Fruit fly (Drosophila melanogaster) whole organism, embryonic: ENCODE results near the gene CG11679.

ENCODE experiments used
- BEAF-32 ChIP-seq: fragments of 200-800 bp; sonication (Bioruptor generic); optimal IDR thresholded peaks from 3 replicates; lab custom pipeline; 2017; ENCODE audit warnings: missing biosample characterization, missing genetic modification characterization, mild to moderate bottlenecking, moderate library complexity, missing genetic modification reagents
- CG1024 ChIP-seq: fragments of 200-800 bp; sonication (Bioruptor generic); IDR thresholded peaks from 2 replicates; pipeline ENCODE4 v1.3.6; 2022; ENCODE audit warnings: missing biosample characterization, missing genetic modification characterization
- CG11723 ChIP-seq: fragments of 200-800 bp; sonication (Bioruptor generic); optimal IDR thresholded peaks from 2 replicates; lab custom pipeline; 2017; ENCODE audit warnings: missing biosample characterization, mild to moderate bottlenecking, missing genetic modification characterization
- CG12155 ChIP-seq: fragments of 200-800 bp; sonication (Bioruptor generic); optimal IDR thresholded peaks from 3 replicates; lab custom pipeline; 2016; ENCODE audit warnings: missing biosample characterization, missing genetic modification characterization
- CG12219 ChIP-seq: fragments of 200-800 bp; sonication (Bioruptor generic); optimal IDR thresholded peaks from 3 replicates; lab custom pipeline; 2018; ENCODE audit warnings: missing biosample characterization, mild to moderate bottlenecking, missing genetic modification characterization
- CG15011 ChIP-seq: fragments of 200-800 bp; sonication (Bioruptor generic); optimal IDR thresholded peaks from 3 replicates; lab custom pipeline; 2018; ENCODE audit warnings: missing biosample characterization, mild to moderate bottlenecking, missing genetic modification characterization
- CG15479 ChIP-seq: fragments of 200-800 bp; sonication (Bioruptor generic); optimal IDR thresholded peaks from 3 replicates; lab custom pipeline; 2019; ENCODE audit warnings: missing biosample characterization, mild to moderate bottlenecking, missing genetic modification characterization, moderate library complexity
- CG1647 ChIP-seq: fragments of 200-800 bp; sonication (Bioruptor generic); optimal IDR thresholded peaks from 3 replicates; lab custom pipeline; 2016; ENCODE audit warnings: missing biosample characterization, missing genetic modification characterization
- CG18764 ChIP-seq: fragments of 200-800 bp; sonication (Bioruptor generic); optimal IDR thresholded peaks from 3 replicates; lab custom pipeline; 2016; ENCODE audit warnings: missing biosample characterization, missing genetic modification characterization
- CG30020 ChIP-seq: fragments of 200-800 bp; optimal IDR thresholded peaks from 2 replicates; lab custom pipeline; 2019; ENCODE audit warnings: missing biosample characterization, mild to moderate bottlenecking, missing genetic modification characterization, moderate library complexity
- CG31365 ChIP-seq: fragments of 200-800 bp; sonication (Bioruptor generic); optimal IDR thresholded peaks from 2 replicates; lab custom pipeline; 2018; ENCODE audit warnings: missing biosample characterization, mild to moderate bottlenecking, missing genetic modification characterization
- CG32772 ChIP-seq: fragments of 200-800 bp; sonication (Bioruptor generic); IDR thresholded peaks from 2 replicates; pipeline ENCODE4 v1.3.6; 2022; ENCODE audit warnings: missing biosample characterization, missing genetic modification characterization
- CG4328 ChIP-seq: fragments of 200-800 bp; sonication (Bioruptor generic); optimal IDR thresholded peaks from 3 replicates; lab custom pipeline; 2017; ENCODE audit warnings: missing biosample characterization, missing genetic modification reagents, missing genetic modification characterization
- CG43689 ChIP-seq: fragments of 200-800 bp; sonication (Bioruptor generic); IDR thresholded peaks from 2 replicates; pipeline ENCODE4 v1.3.6; 2022; ENCODE audit warnings: missing biosample characterization, missing genetic modification characterization
- CG4404 ChIP-seq: fragments of 200-800 bp; sonication (Bioruptor generic); IDR thresholded peaks from 2 replicates; pipeline ENCODE4 v1.3.6; 2022; ENCODE audit warnings: missing biosample characterization, missing genetic modification characterization
- CG7357 ChIP-seq: fragments of 200-800 bp; sonication (Bioruptor generic); IDR thresholded peaks from 3 replicates; pipeline ENCODE4 v1.3.6; 2022; ENCODE audit warnings: missing biosample characterization, missing genetic modification characterization
- CG7963 ChIP-seq: fragments of 200-800 bp; sonication (Bioruptor generic); IDR thresholded peaks from 3 replicates; pipeline ENCODE4 v1.3.6; 2022; ENCODE audit warnings: missing biosample characterization, missing genetic modification characterization; ENCODE audit not compliant: partially characterized antibody
- CG8765 ChIP-seq: fragments of 200-800 bp; sonication (Bioruptor generic); IDR thresholded peaks from 2 replicates; pipeline ENCODE4 v1.3.6; 2022; ENCODE audit warnings: missing biosample characterization, missing genetic modification characterization
- CG9609 ChIP-seq: fragments of 200-800 bp; sonication (Bioruptor generic); optimal IDR thresholded peaks from 3 replicates; lab custom pipeline; 2016; ENCODE audit warnings: missing biosample characterization, missing genetic modification characterization
- CkIIα-i1 ChIP-seq: fragments of 200-800 bp; sonication (Bioruptor generic); IDR thresholded peaks from 2 replicates; pipeline ENCODE4 v1.3.6; 2022; ENCODE audit warnings: missing biosample characterization, missing genetic modification characterization
- Gug ChIP-seq: fragments of 200-800 bp; sonication (Bioruptor generic); IDR thresholded peaks from 4 replicates; pipeline ENCODE4 v1.3.6; 2022; ENCODE audit warnings: missing biosample characterization, missing genetic modification characterization
- HHEX ChIP-seq: fragments of 200-800 bp; sonication (Bioruptor generic); optimal IDR thresholded peaks from 3 replicates; lab custom pipeline; 2017; ENCODE audit warnings: missing biosample characterization, mild to moderate bottlenecking, missing genetic modification characterization, missing genetic modification reagents
- HLH4C ChIP-seq: fragments of 200-800 bp; sonication (Bioruptor generic); IDR thresholded peaks from 3 replicates; pipeline ENCODE4 v1.3.6; 2022; ENCODE audit warnings: missing biosample characterization, missing genetic modification characterization; ENCODE audit not compliant: partially characterized antibody
- Nf-YC ChIP-seq: fragments of 200-800 bp; optimal IDR thresholded peaks from 3 replicates; lab custom pipeline; 2019; ENCODE audit warnings: missing biosample characterization, mild to moderate bottlenecking, missing genetic modification characterization, moderate library complexity
- Optix ChIP-seq: fragments of 200-800 bp; sonication (Bioruptor generic); IDR thresholded peaks from 3 replicates; pipeline ENCODE4 v1.3.6; 2022; ENCODE audit warnings: missing biosample characterization, missing genetic modification characterization
- Ptx1 ChIP-seq: fragments of 200-800 bp; sonication (Bioruptor generic); IDR thresholded peaks from 2 replicates; pipeline ENCODE4 v1.3.6; 2022; ENCODE audit warnings: missing biosample characterization, missing genetic modification characterization
- Rx ChIP-seq: fragments of 200-800 bp; sonication (Bioruptor generic); IDR thresholded peaks from 2 replicates; pipeline ENCODE4 v1.3.6; 2022; ENCODE audit warnings: missing biosample characterization, missing genetic modification characterization
- Six4 ChIP-seq: fragments of 200-800 bp; sonication (Bioruptor generic); optimal IDR thresholded peaks from 2 replicates; lab custom pipeline; 2016; ENCODE audit warnings: missing biosample characterization, missing genetic modification characterization
- Tbp ChIP-seq: fragments of >200 bp; optimal IDR thresholded peaks from 2 replicates; lab custom pipeline; 2018; ENCODE audit warnings: missing biosample characterization, missing genetic modification characterization
- Trl ChIP-seq, 3 experiments: fragments of >200 bp in 2 of 3; fragments of 200-800 bp in 1 of 3; sonication (Bioruptor generic) in 1 of 3; optimal IDR thresholded peaks; 2 replicates in 1 of 3; 3 replicates in 2 of 3; lab custom pipeline; 2016 to 2017; ENCODE audit warnings: missing biosample characterization in 1 of 3, missing genetic modification characterization in 1 of 3
- bcd ChIP-seq: fragments of 200-800 bp; sonication (Bioruptor generic); optimal IDR thresholded peaks from 2 replicates; lab custom pipeline; 2017; ENCODE audit warnings: missing biosample characterization, mild to moderate bottlenecking, missing genetic modification characterization
- bigmax ChIP-seq: fragments of 200-800 bp; sonication (Bioruptor generic); optimal IDR thresholded peaks from 2 replicates; lab custom pipeline; 2018; ENCODE audit warnings: missing biosample characterization, mild to moderate bottlenecking, missing genetic modification characterization
- cg ChIP-seq: fragments of 200-800 bp; sonication (Bioruptor generic); optimal IDR thresholded peaks from 3 replicates; lab custom pipeline; 2019; ENCODE audit warnings: missing biosample characterization, mild to moderate bottlenecking, missing genetic modification characterization, moderate library complexity
- ci ChIP-seq: fragments of 200-800 bp; sonication (Bioruptor generic); IDR thresholded peaks from 3 replicates; pipeline ENCODE4 v1.3.6; 2022; ENCODE audit warnings: missing biosample characterization, missing genetic modification characterization
- da ChIP-seq: fragments of 200-800 bp; sonication (Bioruptor generic); optimal IDR thresholded peaks from 2 replicates; lab custom pipeline; 2016; ENCODE audit warnings: missing biosample characterization, missing genetic modification characterization
- dpn ChIP-seq, 2 experiments: fragments of 200-800 bp; sonication (Bioruptor generic); optimal IDR thresholded peaks; 3 replicates each; lab custom pipeline; 2016; ENCODE audit warnings: missing biosample characterization in 2 of 2, missing genetic modification characterization in 2 of 2
- dysf ChIP-seq: fragments of 200-800 bp; sonication (Bioruptor generic); IDR thresholded peaks from 3 replicates; pipeline ENCODE4 v1.3.6; 2022; ENCODE audit warnings: missing biosample characterization, missing genetic modification characterization
- gcm ChIP-seq: fragments of 200-800 bp; sonication (Bioruptor generic); optimal IDR thresholded peaks from 2 replicates; lab custom pipeline; 2019; ENCODE audit warnings: missing biosample characterization, mild to moderate bottlenecking, missing genetic modification characterization, moderate library complexity
- gcm2 ChIP-seq: fragments of 200-800 bp; sonication (Bioruptor generic); optimal IDR thresholded peaks from 2 replicates; lab custom pipeline; 2016; ENCODE audit warnings: missing biosample characterization, missing genetic modification characterization
- ham ChIP-seq: fragments of 200-800 bp; sonication (Bioruptor generic); IDR thresholded peaks from 2 replicates; pipeline ENCODE4 v1.3.6; 2022; ENCODE audit warnings: missing biosample characterization, missing genetic modification characterization
- her ChIP-seq: fragments of 200-800 bp; sonication (Bioruptor generic); optimal IDR thresholded peaks from 2 replicates; lab custom pipeline; 2016; ENCODE audit warnings: missing biosample characterization, missing genetic modification characterization
- nerfin-2 ChIP-seq: fragments of 200-800 bp; sonication (Bioruptor generic); IDR thresholded peaks from 2 replicates; pipeline ENCODE4 v1.3.6; 2022; ENCODE audit warnings: missing biosample characterization, missing genetic modification characterization; ENCODE audit not compliant: partially characterized antibody
- nmo ChIP-seq: fragments of 200-800 bp; sonication (Bioruptor generic); optimal IDR thresholded peaks from 2 replicates; lab custom pipeline; 2018; ENCODE audit warnings: missing biosample characterization, mild to moderate bottlenecking, missing genetic modification characterization, moderate library complexity
- sd ChIP-seq: fragments of 200-800 bp; sonication (Bioruptor generic); optimal IDR thresholded peaks from 3 replicates; lab custom pipeline; 2018; ENCODE audit warnings: missing biosample characterization, mild to moderate bottlenecking, missing genetic modification characterization, moderate library complexity
- sisA ChIP-seq: fragments of 200-800 bp; sonication (Bioruptor generic); IDR thresholded peaks from 2 replicates; pipeline ENCODE4 v1.3.6; 2022; ENCODE audit warnings: missing biosample characterization, missing genetic modification characterization
- slou ChIP-seq: fragments of 200-800 bp; sonication (Bioruptor generic); optimal IDR thresholded peaks from 3 replicates; lab custom pipeline; 2016; ENCODE audit warnings: missing biosample characterization, missing genetic modification characterization
- slp2 ChIP-seq: fragments of 200-800 bp; sonication (Bioruptor generic); optimal IDR thresholded peaks from 2 replicates; lab custom pipeline; 2016; ENCODE audit warnings: missing biosample characterization, missing genetic modification characterization
- sr ChIP-seq: fragments of 200-800 bp; sonication (Bioruptor generic); IDR thresholded peaks from 3 replicates; pipeline ENCODE4 v1.3.6; 2022; ENCODE audit warnings: missing biosample characterization, missing genetic modification characterization
- stc ChIP-seq: fragments of 200-800 bp; sonication (Bioruptor generic); IDR thresholded peaks from 2 replicates; pipeline ENCODE4 v1.3.6; 2022; ENCODE audit warnings: missing biosample characterization, missing genetic modification characterization
- unc-4 ChIP-seq: fragments of 200-800 bp; sonication (Bioruptor generic); IDR thresholded peaks from 2 replicates; pipeline ENCODE4 v1.3.6; 2022; ENCODE audit warnings: missing biosample characterization, missing genetic modification characterization; ENCODE audit not compliant: partially characterized antibody
- wek ChIP-seq: fragments of 200-800 bp; sonication (Bioruptor generic); optimal IDR thresholded peaks from 3 replicates; lab custom pipeline; 2018; ENCODE audit warnings: missing biosample characterization, mild to moderate bottlenecking, missing genetic modification characterization, moderate library complexity

Gene CG11679

dm6 chrX:15733995-15734394 lies 4.8 kb downstream of the CG11679 start, which contains the start of the genes CG12379 and MagR (continued):
- TF ChIP-seq Ptx1 (GFP tag; lab: Robert Waterston, UW) (peak; percentile 53), bcd (GFP tag; lab: Kevin White, UChicago) (no peak), CG31365 (tag; lab: Kevin White, UChicago) (no peak), sd (no peak), Tbp (no peak), CG4328 (no peak), CG1024 (GFP tag; lab: Robert Waterston, UW) (no peak), her (GFP tag; lab: Kevin White, UChicago) (no peak), CG15011 (GFP tag; lab: Kevin White, UChicago) (no peak), Gug (GFP tag; lab: Robert Waterston, UW) (peak; percentile 52; the same call in 1 of the 4 replicates), ham (no peak), Nf-YC (tag; lab: Kevin White, UChicago) (peak; percentile 72), CG1647 (GFP tag; lab: Kevin White, UChicago) (peak; percentile 45), CG9609 (GFP tag; lab: Kevin White, UChicago) (peak; percentile 31), CG4404 (GFP tag; lab: Robert Waterston, UW) (peak; percentile 55; the same call in 1 of the 2 replicates), gcm (GFP tag; lab: Kevin White, UChicago) (no peak), unc-4 (GFP tag; lab: Robert Waterston, UW) (peak; percentile 78), CG43689 (no peak), CG11723 (no peak), sr (GFP tag; lab: Robert Waterston, UW) (no peak), CG7357 (GFP tag; lab: Robert Waterston, UW) (0 out of 3 replicates have a peak, but pooled peaks have one; percentile 37), HLH4C (GFP tag; lab: Robert Waterston, UW) (peak; percentile 79), CG7963 (GFP tag; lab: Robert Waterston, UW) (peak; percentile 60), slou (GFP tag; lab: Kevin White, UChicago) (peak; percentile 35), CG32772 (GFP tag; lab: Robert Waterston, UW) (peak; percentile 53; the same call in 1 of the 2 replicates), HHEX (no peak), da (GFP tag; lab: Kevin White, UChicago) (no peak), CG12155 (GFP tag; lab: Kevin White, UChicago) (no peak), Rx (no peak), slp2 (GFP tag; lab: Kevin White, UChicago) (peak; percentile 42), nerfin-2 (GFP tag; lab: Robert Waterston, UW) (peak; percentile 62), nmo (GFP tag; lab: Kevin White, UChicago) (peak; percentile 80), CG15479 (GFP tag; lab: Kevin White, UChicago) (no peak), BEAF-32 (peak; percentile 91), wek (GFP tag; lab: Kevin White, UChicago) (no peak), sisA (peak; percentile 58), CG12219 (no peak), CkIIα-i1 (GFP tag; lab: Robert Waterston, UW) (no peak), CG8765 (no peak), CG18764 (GFP tag; lab: Kevin White, UChicago) (no peak), Trl (optimal IDR thresholded peaks at IDR 0.05; lab: Kevin White, UChicago) (no peak), Trl (GFP tag; optimal IDR thresholded peaks at IDR 0.05; lab: Kevin White, UChicago) (peak; percentile 40), dpn (GFP tag; optimal IDR thresholded peaks at IDR 0.05; lab: Kevin White, UChicago) (peak; percentile 53 to 71), gcm2 (GFP tag; lab: Kevin White, UChicago) (peak; percentile 5), CG30020 (tag; lab: Kevin White, UChicago) (peak; percentile 75), ci (GFP tag; lab: Robert Waterston, UW) (no peak), cg (no peak), stc (no peak), Six4 (peak; percentile 3), Optix (GFP tag; lab: Robert Waterston, UW) (no peak), dysf (GFP tag; lab: Robert Waterston, UW) (peak; percentile 56; the same call in 1 of the 3 replicates), bigmax (GFP tag; lab: Kevin White, UChicago) (no peak)
